Worm (Caenorhabditis elegans): ENCODE measurements around the gene lido-13.

lido-13 gene

DNA sequence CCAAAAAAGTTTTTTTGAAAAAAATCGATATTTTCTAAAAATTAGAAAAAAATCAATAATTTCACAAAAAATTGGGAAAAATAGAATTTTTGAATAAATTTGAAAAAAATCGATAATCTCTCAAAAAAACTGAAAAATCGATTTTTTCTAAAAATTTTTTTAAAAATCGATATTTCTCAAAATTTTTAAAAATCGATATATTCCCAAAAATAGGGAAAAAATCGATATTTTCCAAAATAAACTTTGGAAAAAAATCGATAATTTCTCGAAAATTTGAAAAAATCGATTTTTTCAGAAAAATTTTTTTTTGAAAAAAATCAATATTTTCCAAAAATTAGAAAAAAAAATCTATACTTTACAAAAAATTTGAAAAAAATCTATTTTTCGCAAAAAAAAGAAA is 10.5 kb upstream of the lido-13 start:
- TF ChIP-seq ceh-28 (tag; optimal IDR thresholded peaks at IDR 0.05) (peak; percentile 70), F44E2.7 (GFP tag; IDR thresholded peaks at IDR 0.05) (no peak), dmd-9 (GFP tag; IDR thresholded peaks at IDR 0.05) (no peak), hlh-11 (tag; optimal IDR thresholded peaks at IDR 0.05) (no peak), snpc-1.2 (GFP tag; IDR thresholded peaks at IDR 0.05) (no peak), daf-12 (tag; optimal IDR thresholded peaks at IDR 0.05) (no peak), lin-13 (GFP tag; optimal IDR thresholded peaks at IDR 0.05) (no peak), nhr-28 (tag; optimal IDR thresholded peaks at IDR 0.05) (no peak)

DNA sequence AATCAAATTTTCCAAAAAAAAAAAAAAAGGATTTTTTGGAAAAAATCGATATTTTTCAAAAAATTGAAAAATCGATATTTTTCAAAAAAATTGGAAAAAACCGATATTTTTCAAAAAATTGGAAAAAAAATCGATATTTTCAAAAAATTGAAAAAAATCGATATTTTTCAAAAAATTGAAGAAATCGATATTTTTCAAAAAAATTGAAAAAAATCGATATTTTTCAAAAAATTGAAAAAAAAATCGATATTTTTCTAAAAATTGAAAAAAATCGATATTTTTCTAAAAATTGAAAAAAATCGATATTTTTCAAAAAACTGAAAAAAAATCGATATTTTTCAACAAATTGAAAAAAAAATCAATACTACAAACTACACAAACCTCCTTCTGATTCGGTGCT is 9.9 kb upstream of the lido-13 start:
- TF ChIP-seq ceh-28 (tag; optimal IDR thresholded peaks at IDR 0.05) (peak; percentile 77), pqm-1 (tag; optimal IDR thresholded peaks at IDR 0.05) (no peak), daf-12 (tag; optimal IDR thresholded peaks at IDR 0.05) (no peak), ama-1 (optimal IDR thresholded peaks at IDR 0.05) (no peak), snpc-1.2 (GFP tag; IDR thresholded peaks at IDR 0.05) (no peak), nhr-6 (tag; optimal IDR thresholded peaks at IDR 0.05) (no peak), dmd-6 (GFP tag; IDR thresholded peaks at IDR 0.05) (no peak), fos-1 (tag; optimal IDR thresholded peaks at IDR 0.05) (no peak)

DNA sequence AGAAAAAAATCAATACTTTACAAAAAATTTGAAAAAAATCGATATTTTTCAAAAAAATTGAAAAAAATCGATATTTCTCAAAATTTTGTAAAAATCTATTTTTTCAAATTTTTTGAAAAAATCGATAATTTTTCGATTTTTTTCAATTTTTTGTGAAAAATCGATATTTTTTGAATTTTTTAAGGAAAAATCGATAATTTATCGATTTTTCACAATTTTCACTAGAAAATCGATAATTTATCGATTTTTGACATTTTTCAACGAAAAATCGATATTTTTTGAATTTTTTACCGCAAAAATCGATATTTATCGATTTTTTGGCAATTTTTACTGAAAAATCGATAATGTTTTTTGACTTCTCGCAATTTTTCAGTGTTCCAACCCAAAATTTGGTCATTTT is 9.2 kb upstream of the lido-13 start:
- TF ChIP-seq daf-8 (GFP tag; IDR thresholded peaks at IDR 0.05): no peak
- no peak for TF ChIP-seq mxl-3 (GFP tag; optimal IDR thresholded peaks at IDR 0.05)
- peak; percentile 94 for TF ChIP-seq ceh-28 (tag; optimal IDR thresholded peaks at IDR 0.05)

DNA sequence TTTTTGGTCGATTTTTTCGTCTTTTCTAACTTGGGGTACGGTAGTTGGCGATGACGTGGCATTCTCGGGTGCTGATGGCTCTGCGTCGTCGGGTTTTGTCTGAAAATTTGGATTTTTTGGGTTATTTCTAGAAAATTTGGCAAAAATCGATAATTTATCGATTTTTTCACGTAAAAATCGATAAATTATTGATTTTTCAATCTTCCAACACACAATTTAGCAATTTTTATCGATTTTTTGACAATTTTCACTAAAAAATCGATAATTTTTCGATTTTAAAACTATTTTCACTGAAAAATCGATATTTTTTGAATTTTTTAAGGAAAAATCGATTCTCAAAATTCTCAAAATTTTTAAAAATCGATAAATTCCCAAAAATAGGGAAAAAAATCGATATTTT is 8.8 kb upstream of the lido-13 start:
- TF ChIP-seq ceh-28 (tag; optimal IDR thresholded peaks at IDR 0.05) (peak; percentile 89), hlh-30 (tag; optimal IDR thresholded peaks at IDR 0.05; ENCODE audit: insufficient read depth) (no peak)

DNA sequence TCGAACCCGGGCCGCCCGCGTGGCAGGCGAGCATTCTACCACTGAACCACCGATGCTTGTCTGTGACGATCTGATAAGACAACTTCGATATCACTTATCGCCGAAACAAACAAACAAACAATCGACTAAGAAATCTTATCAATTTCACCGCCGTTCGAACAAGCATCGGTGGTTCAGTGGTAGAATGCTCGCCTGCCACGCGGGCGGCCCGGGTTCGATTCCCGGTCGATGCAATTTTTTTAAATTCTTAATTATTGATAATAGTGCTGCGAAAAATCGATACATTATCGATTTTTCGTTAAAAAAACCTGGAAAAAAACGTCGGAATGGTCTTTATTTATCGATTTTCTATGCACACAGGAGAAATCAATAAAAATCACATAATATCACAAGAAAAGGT is 8.1 kb upstream of the lido-13 start:
- TF ChIP-seq fos-1 (tag; optimal IDR thresholded peaks at IDR 0.05): no peak
- no peak for TF ChIP-seq lin-15B (tag; optimal IDR thresholded peaks at IDR 0.05)
- no peak for TF ChIP-seq Y105C5A.15 (GFP tag; IDR thresholded peaks at IDR 0.05)
- TF ChIP-seq madf-5 (GFP tag; IDR thresholded peaks at IDR 0.05): peak; percentile 68 to 84; a peak in 2 of 4 replicates
- TF ChIP-seq lir-3 (tag; optimal IDR thresholded peaks at IDR 0.05): peak; percentile 19
- TF ChIP-seq egl-43 (GFP tag; IDR thresholded peaks at IDR 0.05): peak; percentile 78
- TF ChIP-seq ctbp-1 (GFP tag; IDR thresholded peaks at IDR 0.05): peak; percentile 43; the same call in 1 of the 2 replicates
- no peak for TF ChIP-seq ZK546.5 (tag; optimal IDR thresholded peaks at IDR 0.05)
- TF ChIP-seq Y48G9A.11 (GFP tag; IDR thresholded peaks at IDR 0.05): peak; percentile 78
- TF ChIP-seq mes-2 (tag; optimal IDR thresholded peaks at IDR 0.05; ENCODE audit: poor library complexity, severe bottlenecking): peak; percentile 69
- peak; percentile 74; the same call in 1 of the 2 replicates for TF ChIP-seq ceh-44 (GFP tag; IDR thresholded peaks at IDR 0.05)
- TF ChIP-seq ces-1 (GFP tag; optimal IDR thresholded peaks at IDR 0.05): no peak
- TF ChIP-seq daf-16 (GFP tag; optimal IDR thresholded peaks at IDR 0.05): peak; percentile 31 to 64
- TF ChIP-seq daf-16 (tag; optimal IDR thresholded peaks at IDR 0.05): peak; percentile 60
- no peak for TF ChIP-seq nhr-10 (tag; optimal IDR thresholded peaks at IDR 0.05)
- TF ChIP-seq lin-13 (GFP tag; optimal IDR thresholded peaks at IDR 0.05): peak; percentile 50
- TF ChIP-seq lin-1 (GFP tag; IDR thresholded peaks at IDR 0.05): peak; percentile 83
- peak; percentile 85 for TF ChIP-seq dmd-8 (GFP tag; IDR thresholded peaks at IDR 0.05)
- no peak for TF ChIP-seq nhr-237 (tag; optimal IDR thresholded peaks at IDR 0.05)
- TF ChIP-seq unc-39 (tag; optimal IDR thresholded peaks at IDR 0.05): no peak
- peak; percentile 64 for TF ChIP-seq nhr-102 (tag; optimal IDR thresholded peaks at IDR 0.05)
- TF ChIP-seq mdl-1 (tag; optimal IDR thresholded peaks at IDR 0.05): peak in 1 of 2 experiments; percentile 4
- 0 out of 2 replicates have a peak, but pooled peaks have one; percentile 39 for TF ChIP-seq saeg-2 (GFP tag; IDR thresholded peaks at IDR 0.05)
- no peak for TF ChIP-seq tag-97 (GFP tag; IDR thresholded peaks at IDR 0.05)
- no peak for TF ChIP-seq gei-8 (GFP tag; optimal IDR thresholded peaks at IDR 0.05)
- no peak for TF ChIP-seq ceh-62 (tag; optimal IDR thresholded peaks at IDR 0.05)
- TF ChIP-seq tra-1 (GFP tag; IDR thresholded peaks at IDR 0.05): peak; percentile 67; the same call in 1 of the 2 replicates
- no peak for TF ChIP-seq zfp-2 (tag; optimal IDR thresholded peaks at IDR 0.05)
- TF ChIP-seq mxl-2 (GFP tag; conservative IDR thresholded peaks at IDR 0.05): no peak
- TF ChIP-seq lin-39 (tag; optimal IDR thresholded peaks at IDR 0.05): no peak
- TF ChIP-seq rbr-2 (tag; optimal IDR thresholded peaks at IDR 0.05): no peak
- no peak for TF ChIP-seq mxl-3 (GFP tag; optimal IDR thresholded peaks at IDR 0.05)

All from whole organism, L4 larva.